Fruit fly (Drosophila melanogaster): ENCODE results near the gene CG12541.
A peak's percentile ranks its signal among the peaks of the same experiment; 100 is the strongest.

CG12541 gene

dm6 chrX:7101302-7102012 lies 35.6 kb upstream of the CG12541 start (continued):
- TF ChIP-seq Abd-B (GFP tag; optimal IDR thresholded peaks at IDR 0.05) (peak; percentile 89), CG3065 (GFP tag; optimal IDR thresholded peaks at IDR 0.05) (peak; percentile 57), CG7372 (GFP tag; IDR thresholded peaks at IDR 0.05) (peak; percentile 72), CG17802 (tag; optimal IDR thresholded peaks at IDR 0.05) (peak; percentile 9), CG13424 (tag; optimal IDR thresholded peaks at IDR 0.05) (peak; percentile 90), CG2712 (tag; optimal IDR thresholded peaks at IDR 0.05) (peak; percentile 85), CG16813 (GFP tag; IDR thresholded peaks at IDR 0.05; ENCODE audit: partially characterized antibody) (no peak), CG1603 (tag; optimal IDR thresholded peaks at IDR 0.05) (peak; percentile 69), Adf1 (GFP tag; IDR thresholded peaks at IDR 0.05) (peak; percentile 13; the same call in 1 of the 2 replicates), CG2199 (GFP tag; IDR thresholded peaks at IDR 0.05) (no peak), shn (GFP tag; optimal IDR thresholded peaks at IDR 0.05) (peak; percentile 88), Six4 (GFP tag; optimal IDR thresholded peaks at IDR 0.05) (peak; percentile 49), Fer3 (tag; optimal IDR thresholded peaks at IDR 0.05) (peak; percentile 82), row (GFP tag; IDR thresholded peaks at IDR 0.05) (peak; percentile 83), her (GFP tag; optimal IDR thresholded peaks at IDR 0.05) (no peak), CG6765 (GFP tag; optimal IDR thresholded peaks at IDR 0.05) (peak; percentile 20), al (GFP tag; IDR thresholded peaks at IDR 0.05) (peak; percentile 75), sqz (GFP tag; optimal IDR thresholded peaks at IDR 0.05) (no peak), schlank (tag; optimal IDR thresholded peaks at IDR 0.05) (peak; percentile 71), B-H1 (GFP tag; IDR thresholded peaks at IDR 0.05) (peak; percentile 57; the same call in 2 of the 3 replicates), Asciz (GFP tag; optimal IDR thresholded peaks at IDR 0.05) (peak; percentile 73), hkb (optimal IDR thresholded peaks at IDR 0.05) (no peak), hkb (GFP tag; IDR thresholded peaks at IDR 0.05) (peak; percentile 82), CG12942 (GFP tag; optimal IDR thresholded peaks at IDR 0.05) (peak; percentile 85), caup (GFP tag; optimal IDR thresholded peaks at IDR 0.05; ENCODE audit: severe bottlenecking) (peak; percentile 62), fu2 (GFP tag; optimal IDR thresholded peaks at IDR 0.05) (peak; percentile 87), CG31441 (GFP tag; IDR thresholded peaks at IDR 0.05) (peak; percentile 82), unc-4 (GFP tag; IDR thresholded peaks at IDR 0.05; ENCODE audit: partially characterized antibody) (no peak), mam (GFP tag; optimal IDR thresholded peaks at IDR 0.05) (peak; percentile 60), zen2 (GFP tag; IDR thresholded peaks at IDR 0.05; ENCODE audit: partially characterized antibody) (no peak), yki (optimal IDR thresholded peaks at IDR 0.05) (no peak), Hr3 (GFP tag; optimal IDR thresholded peaks at IDR 0.05) (peak; percentile 86), CG9817 (tag; optimal IDR thresholded peaks at IDR 0.05) (peak; percentile 89), CG10267 (tag; optimal IDR thresholded peaks at IDR 0.05) (peak; percentile 76), psq (GFP tag; optimal IDR thresholded peaks at IDR 0.05) (peak; percentile 27), Optix (GFP tag; IDR thresholded peaks at IDR 0.05) (no peak), CG10366 (GFP tag; IDR thresholded peaks at IDR 0.05) (peak; percentile 77), Poxn (GFP tag; IDR thresholded peaks at IDR 0.05) (peak; percentile 59), Fer2 (tag; optimal IDR thresholded peaks at IDR 0.05) (peak; percentile 62), Aef1 (GFP tag; IDR thresholded peaks at IDR 0.05) (peak; percentile 73), Atf3 (GFP tag; optimal IDR thresholded peaks at IDR 0.05) (peak; percentile 75), Sox100B (GFP tag; optimal IDR thresholded peaks at IDR 0.05) (peak; percentile 85), Lhr (GFP tag; optimal IDR thresholded peaks at IDR 0.05) (peak; percentile 67), sna (GFP tag; IDR thresholded peaks at IDR 0.05; ENCODE audit: partially characterized antibody) (no peak), Oaz (GFP tag; IDR thresholded peaks at IDR 0.05) (peak; percentile 64), Eip74EF (GFP tag; optimal IDR thresholded peaks at IDR 0.05) (peak in 1 of 2 experiments; percentile 87), CG13296 (GFP tag; optimal IDR thresholded peaks at IDR 0.05) (peak; percentile 73), CG30403 (GFP tag; optimal IDR thresholded peaks at IDR 0.05) (peak; percentile 92), peb (GFP tag; IDR thresholded peaks at IDR 0.05) (peak; percentile 53; the same call in 1 of the 2 replicates), esg (GFP tag; conservative IDR thresholded peaks at IDR 0.05) (peak; percentile 77)

Data from whole organism, embryonic.